Worm (Caenorhabditis elegans): ENCODE results near the gene col-161.

DNA sequence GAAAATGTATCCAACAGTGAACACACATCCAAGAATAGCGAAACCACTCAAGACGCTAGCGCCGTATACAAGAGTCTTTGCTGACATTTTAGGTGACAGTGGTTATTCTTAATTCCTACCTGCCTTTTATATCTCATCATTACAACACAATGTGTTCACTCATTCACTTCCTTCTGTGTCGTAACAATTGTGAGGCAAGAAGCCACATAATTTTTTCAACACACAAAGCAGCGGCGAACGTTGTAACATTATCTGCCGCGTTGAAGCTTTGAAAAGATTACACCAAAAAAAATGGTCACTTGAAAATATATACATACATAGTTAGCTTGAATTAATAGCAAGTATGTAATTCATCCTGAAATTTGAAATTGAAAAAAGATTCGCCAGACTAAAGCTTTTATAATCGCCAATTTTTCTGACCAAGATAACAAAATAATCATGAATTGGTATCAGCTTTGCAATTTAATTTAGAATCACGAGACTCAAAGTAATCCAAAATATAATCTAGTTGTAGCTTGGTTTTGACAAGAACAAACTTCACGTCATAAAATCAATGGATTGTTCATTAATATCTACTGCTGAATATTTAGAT lies at the start of gene col-161, which contains the start of gene srh-18:
- TF ChIP-seq sea-2 (GFP tag; optimal IDR thresholded peaks at IDR 0.05) (no peak), skn-1 (tag; optimal IDR thresholded peaks at IDR 0.05) (no peak), ZK546.5 (tag; optimal IDR thresholded peaks at IDR 0.05) (no peak), ceh-82 (tag; optimal IDR thresholded peaks at IDR 0.05) (no peak), nhr-28 (tag; optimal IDR thresholded peaks at IDR 0.05) (no peak), jun-1 (tag; optimal IDR thresholded peaks at IDR 0.05) (no peak), snpc-4 (tag; optimal IDR thresholded peaks at IDR 0.05) (no peak), mdl-1 (tag; optimal IDR thresholded peaks at IDR 0.05) (no peak), daf-12 (tag; optimal IDR thresholded peaks at IDR 0.05) (no peak), elt-3 (tag; optimal IDR thresholded peaks at IDR 0.05) (no peak)

All from whole organism, L3 larva.